Worm (Caenorhabditis elegans) whole organism, L1 larva: ENCODE measurements around the gene csb-1.

Experiments used
- C04F5.9 ChIP-seq: sonication (generic microtip); optimal IDR thresholded peaks from 2 replicates; lab custom pipeline; 2016; ENCODE audit warnings: missing genetic modification characterization, missing compliant biosample characterization
- alr-1 ChIP-seq: fragments of 200-800 bp; sonication (Bioruptor generic); optimal IDR thresholded peaks from 2 replicates; lab custom pipeline; 2018; ENCODE audit warnings: borderline replicate concordance, mild to moderate bottlenecking, missing genetic modification characterization, missing compliant biosample characterization
- aly-2 ChIP-seq: fragments of 150-350 bp; optimal IDR thresholded peaks from 2 replicates; lab custom pipeline; 2014; ENCODE audit warnings: missing biosample characterization, missing genetic modification characterization
- blmp-1 ChIP-seq: fragments of 150-350 bp; optimal IDR thresholded peaks from 2 replicates; lab custom pipeline; 2014; ENCODE audit warnings: missing biosample characterization, missing genetic modification characterization
- ces-1 ChIP-seq: fragments of 150-350 bp; optimal IDR thresholded peaks from 2 replicates; lab custom pipeline; 2014; ENCODE audit warnings: missing biosample characterization, missing genetic modification reagents, missing genetic modification characterization
- fos-1 ChIP-seq: fragments of 150-350 bp; optimal IDR thresholded peaks from 2 replicates; lab custom pipeline; 2014; ENCODE audit warnings: missing biosample characterization, missing genetic modification characterization
- hpl-2 ChIP-seq: fragments of 150-350 bp; optimal IDR thresholded peaks from 2 replicates; lab custom pipeline; 2014; ENCODE audit warnings: missing biosample characterization, missing genetic modification reagents, missing genetic modification characterization
- lin-14 ChIP-seq: fragments of 200-800 bp; sonication (Bioruptor generic); optimal IDR thresholded peaks from 2 replicates; lab custom pipeline; 2018; ENCODE audit warnings: mild to moderate bottlenecking, missing genetic modification characterization, moderate library complexity, missing compliant biosample characterization
- mep-1 ChIP-seq: fragments of 150-350 bp; optimal IDR thresholded peaks from 2 replicates; lab custom pipeline; 2014; ENCODE audit warnings: missing biosample characterization, missing genetic modification characterization
- nhr-77 ChIP-seq: fragments of 150-350 bp; optimal IDR thresholded peaks from 2 replicates; lab custom pipeline; 2014; ENCODE audit warnings: missing biosample characterization, missing genetic modification characterization
- nhr-85 ChIP-seq: sonication (generic microtip); peaks from one replicate; lab custom pipeline; 2016; ENCODE audit warnings: missing genetic modification characterization, inconsistent platforms, missing compliant biosample characterization
- sup-37 ChIP-seq: fragments of 200-800 bp; sonication (Bioruptor generic); optimal IDR thresholded peaks from 2 replicates; lab custom pipeline; 2018; ENCODE audit warnings: mild to moderate bottlenecking, missing genetic modification characterization, missing compliant biosample characterization
- ztf-11 ChIP-seq, 2 experiments: sonication (generic microtip); optimal IDR thresholded peaks; 2 replicates each; lab custom pipeline; 2016 to 2017; ENCODE audit warnings: missing genetic modification characterization in 2 of 2, missing biosample characterization in 1 of 2, missing compliant biosample characterization in 1 of 2

DNA sequence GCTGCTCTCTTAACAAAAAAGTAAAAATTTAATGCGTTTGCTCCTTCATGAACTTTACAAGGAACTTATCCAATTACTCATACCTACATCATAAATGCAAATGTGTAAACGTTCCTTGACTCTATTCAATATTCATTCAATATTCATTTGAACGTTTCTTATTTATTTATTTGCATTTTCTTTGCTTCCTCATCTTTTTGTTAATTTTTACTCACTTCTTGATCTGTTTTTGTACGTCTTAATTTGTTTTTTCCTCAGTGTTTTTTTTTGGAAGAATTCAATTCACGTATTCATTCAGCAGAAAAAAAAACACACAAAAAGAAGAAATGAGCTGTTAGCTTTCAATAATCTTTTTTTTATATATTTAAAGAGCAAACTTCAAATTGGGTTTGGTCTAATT is 37.1 kb upstream of the csb-1 start:
- no peak for TF ChIP-seq mep-1 (tag; lab: Kevin White, UChicago)
- no peak for TF ChIP-seq lin-14 (GFP tag; lab: Kevin White, UChicago)
- no peak for TF ChIP-seq fos-1
- TF ChIP-seq nhr-77 (tag; lab: Kevin White, UChicago), result no peak
- no peak for TF ChIP-seq ces-1 (GFP tag; lab: Kevin White, UChicago)
- TF ChIP-seq hpl-2 (GFP tag; lab: Kevin White, UChicago), result no peak
- no peak for TF ChIP-seq aly-2
- no peak for TF ChIP-seq nhr-85 (tag; lab: Kevin White, UChicago)
- TF ChIP-seq C04F5.9 (tag; lab: Kevin White, UChicago), result no peak
- TF ChIP-seq blmp-1 (tag; lab: Kevin White, UChicago), result no peak
- TF ChIP-seq ztf-11 (tag; optimal IDR thresholded peaks at IDR 0.05; lab: Kevin White, UChicago), result no peak
- no peak for TF ChIP-seq sup-37 (GFP tag; lab: Kevin White, UChicago)
- TF ChIP-seq alr-1 (tag; lab: Kevin White, UChicago), result no peak
